Fruit fly (Drosophila melanogaster) whole organism, embryonic: Measurements from ENCODE around the gene CG43922.
A peak's percentile ranks its signal among the peaks of the same experiment; 100 is the strongest.

Experiments
- B-H2 ChIP-seq: fragments of 200-800 bp; sonication (Bioruptor generic); optimal IDR thresholded peaks from 2 replicates; lab custom pipeline; 2018; ENCODE audit warnings: missing biosample characterization, mild to moderate bottlenecking, missing genetic modification characterization
- BtbVII ChIP-seq: fragments of 200-800 bp; sonication (Bioruptor generic); optimal IDR thresholded peaks from 3 replicates; lab custom pipeline; 2017; ENCODE audit warnings: missing biosample characterization, mild to moderate bottlenecking, missing genetic modification characterization
- CG10366 ChIP-seq: fragments of 200-800 bp; sonication (Bioruptor generic); IDR thresholded peaks from 2 replicates; pipeline ENCODE4 v1.3.6; 2022; ENCODE audit warnings: missing biosample characterization, missing genetic modification characterization
- CG10959 ChIP-seq: fragments of 200-800 bp; sonication (Bioruptor generic); IDR thresholded peaks from 2 replicates; pipeline ENCODE4 v1.3.6; 2022; ENCODE audit warnings: missing biosample characterization, missing genetic modification characterization
- CG10979 ChIP-seq: fragments of 200-800 bp; sonication (Bioruptor generic); optimal IDR thresholded peaks from 2 replicates; lab custom pipeline; 2018; ENCODE audit warnings: missing biosample characterization, mild to moderate bottlenecking, missing genetic modification characterization, moderate library complexity
- CG13123 ChIP-seq: fragments of 200-800 bp; sonication (Bioruptor generic); optimal IDR thresholded peaks from 2 replicates; lab custom pipeline; 2016; ENCODE audit warnings: missing biosample characterization, missing genetic modification characterization
- CG13296 ChIP-seq: fragments of 200-800 bp; sonication (Bioruptor generic); optimal IDR thresholded peaks from 3 replicates; lab custom pipeline; 2018; ENCODE audit warnings: missing biosample characterization, mild to moderate bottlenecking, missing genetic modification characterization
- CG13894 ChIP-seq: fragments of 200-800 bp; sonication (Bioruptor generic); optimal IDR thresholded peaks from 3 replicates; lab custom pipeline; 2018; ENCODE audit warnings: missing biosample characterization, mild to moderate bottlenecking, missing genetic modification characterization, moderate library complexity
- CG14441 ChIP-seq: fragments of 200-800 bp; sonication (Bioruptor generic); IDR thresholded peaks from 2 replicates; pipeline ENCODE4 v1.3.6; 2022; ENCODE audit warnings: missing biosample characterization, missing genetic modification characterization
- CG15073 ChIP-seq: fragments of 200-800 bp; sonication (Bioruptor generic); optimal IDR thresholded peaks from 2 replicates; lab custom pipeline; 2016; ENCODE audit warnings: missing biosample characterization, missing genetic modification characterization
- CG16813 ChIP-seq: fragments of 200-800 bp; sonication (Bioruptor generic); IDR thresholded peaks from 3 replicates; pipeline ENCODE4 v1.3.6; 2022; ENCODE audit warnings: missing biosample characterization, missing genetic modification characterization; ENCODE audit not compliant: partially characterized antibody
- CG17568 ChIP-seq: fragments of 200-800 bp; sonication (Bioruptor generic); optimal IDR thresholded peaks from 2 replicates; lab custom pipeline; 2018; ENCODE audit warnings: missing biosample characterization, mild to moderate bottlenecking, missing genetic modification characterization, moderate library complexity
- CG3065 ChIP-seq: fragments of 200-800 bp; sonication (Bioruptor generic); optimal IDR thresholded peaks from 2 replicates; lab custom pipeline; 2016; ENCODE audit warnings: missing biosample characterization, missing genetic modification characterization
- CG3726 ChIP-seq: fragments of 200-800 bp; sonication (Bioruptor generic); IDR thresholded peaks from 3 replicates; pipeline ENCODE4, ENCODE4 v1.3.6; 2022; ENCODE audit warnings: missing biosample characterization, missing genetic modification characterization
- CG42726 ChIP-seq: fragments of 200-800 bp; sonication (Bioruptor generic); IDR thresholded peaks from 2 replicates; pipeline ENCODE4 v1.3.6; 2022; ENCODE audit warnings: missing biosample characterization, missing genetic modification characterization; ENCODE audit not compliant: partially characterized antibody
- CG4328 ChIP-seq: fragments of 200-800 bp; sonication (Bioruptor generic); optimal IDR thresholded peaks from 3 replicates; lab custom pipeline; 2017; ENCODE audit warnings: missing biosample characterization, missing genetic modification reagents, missing genetic modification characterization
- CG4617 ChIP-seq: fragments of 200-800 bp; sonication (Bioruptor generic); optimal IDR thresholded peaks from 3 replicates; lab custom pipeline; 2016; ENCODE audit warnings: missing biosample characterization, missing genetic modification characterization, borderline replicate concordance
- CG6175 ChIP-seq: fragments of 200-800 bp; sonication (Bioruptor generic); IDR thresholded peaks from 3 replicates; pipeline ENCODE4 v1.3.6; 2022; ENCODE audit warnings: missing biosample characterization, missing genetic modification characterization
- CG6254 ChIP-seq: fragments of 200-800 bp; sonication (Bioruptor generic); optimal IDR thresholded peaks from 3 replicates; lab custom pipeline; 2017; ENCODE audit warnings: mild to moderate bottlenecking, missing biosample characterization, missing genetic modification reagents, missing genetic modification characterization
- CG7745 ChIP-seq: fragments of 200-800 bp; sonication (Bioruptor generic); optimal IDR thresholded peaks from 2 replicates; lab custom pipeline; 2018; ENCODE audit warnings: missing biosample characterization, mild to moderate bottlenecking, missing genetic modification characterization, moderate library complexity
- CG7786 ChIP-seq: fragments of 200-800 bp; sonication (Bioruptor generic); optimal IDR thresholded peaks from 2 replicates; lab custom pipeline; 2016; ENCODE audit warnings: missing biosample characterization, missing genetic modification characterization
- CG8290 ChIP-seq, 3 experiments: fragments of 200-800 bp; sonication (Bioruptor generic); optimal IDR thresholded peaks; 2 replicates each; lab custom pipeline; 2016 to 2019; ENCODE audit warnings: missing biosample characterization in 3 of 3, missing genetic modification characterization in 3 of 3, mild to moderate bottlenecking in 2 of 3, moderate library complexity in 1 of 3
- CG9727 ChIP-seq: fragments of 200-800 bp; sonication (Bioruptor generic); optimal IDR thresholded peaks from 3 replicates; lab custom pipeline; 2017; ENCODE audit warnings: missing biosample characterization, mild to moderate bottlenecking, missing genetic modification characterization
- CHES-1-like ChIP-seq: fragments of 200-800 bp; sonication (Bioruptor generic); optimal IDR thresholded peaks from 2 replicates; lab custom pipeline; 2016; ENCODE audit warnings: missing biosample characterization, missing genetic modification characterization
- Camta ChIP-seq: fragments of 200-800 bp; sonication (Bioruptor generic); optimal IDR thresholded peaks from 2 replicates; lab custom pipeline; 2016; ENCODE audit warnings: missing biosample characterization, missing genetic modification characterization
- CoRest ChIP-seq: fragments of 200-800 bp; sonication (Bioruptor generic); optimal IDR thresholded peaks from 3 replicates; lab custom pipeline; 2018; ENCODE audit warnings: missing biosample characterization, mild to moderate bottlenecking, missing genetic modification characterization, moderate library complexity
- Eip74EF ChIP-seq, 2 experiments: fragments of 200-800 bp in 1 of 2; fragments of >200 bp in 1 of 2; sonication (Bioruptor generic) in 1 of 2; optimal IDR thresholded peaks; 2 replicates each; lab custom pipeline; 2017 to 2019; ENCODE audit warnings: missing biosample characterization in 2 of 2, missing genetic modification characterization in 2 of 2, mild to moderate bottlenecking in 1 of 2, moderate library complexity in 1 of 2
- Elba2 ChIP-seq: fragments of 200-800 bp; sonication (Bioruptor generic); optimal IDR thresholded peaks from 3 replicates; lab custom pipeline; 2016; ENCODE audit warnings: missing biosample characterization, missing genetic modification characterization
- Gsc ChIP-seq: fragments of 200-800 bp; sonication (Bioruptor generic); IDR thresholded peaks from 2 replicates; pipeline ENCODE4 v1.3.6; 2022; ENCODE audit warnings: missing biosample characterization, missing genetic modification characterization
- HHEX ChIP-seq: fragments of 200-800 bp; sonication (Bioruptor generic); optimal IDR thresholded peaks from 3 replicates; lab custom pipeline; 2017; ENCODE audit warnings: missing biosample characterization, mild to moderate bottlenecking, missing genetic modification characterization, missing genetic modification reagents
- HLHmδ ChIP-seq: fragments of 200-800 bp; sonication (Bioruptor generic); optimal IDR thresholded peaks from 2 replicates; lab custom pipeline; 2018; ENCODE audit warnings: missing biosample characterization, mild to moderate bottlenecking, missing genetic modification characterization, moderate library complexity
- Jarid2 ChIP-seq: fragments of 200-800 bp; sonication (Bioruptor generic); optimal IDR thresholded peaks from 3 replicates; lab custom pipeline; 2017; ENCODE audit warnings: mild to moderate bottlenecking, missing biosample characterization, missing genetic modification reagents, missing genetic modification characterization
- Lhr ChIP-seq: fragments of 200-800 bp; sonication (Bioruptor generic); optimal IDR thresholded peaks from 3 replicates; lab custom pipeline; 2017; ENCODE audit warnings: mild to moderate bottlenecking, missing biosample characterization, missing genetic modification reagents, missing genetic modification characterization
- Med ChIP-seq: fragments of 200-800 bp; sonication (Bioruptor generic); peaks from one replicate; lab custom pipeline; 2016; ENCODE audit warnings: missing biosample characterization, missing genetic modification characterization, mild to moderate bottlenecking, inconsistent platforms, moderate library complexity
- NK7.1 ChIP-seq: fragments of 200-800 bp; sonication (Bioruptor generic); optimal IDR thresholded peaks from 3 replicates; lab custom pipeline; 2016; ENCODE audit warnings: missing biosample characterization, missing genetic modification characterization
- Ptx1 ChIP-seq: fragments of 200-800 bp; sonication (Bioruptor generic); IDR thresholded peaks from 2 replicates; pipeline ENCODE4 v1.3.6; 2022; ENCODE audit warnings: missing biosample characterization, missing genetic modification characterization
- Spps ChIP-seq: fragments of 200-800 bp; sonication (Bioruptor generic); optimal IDR thresholded peaks from 2 replicates; lab custom pipeline; 2018; ENCODE audit warnings: missing biosample characterization, mild to moderate bottlenecking, missing genetic modification characterization
- Taf1 ChIP-seq: fragments of 200-800 bp; sonication (Bioruptor generic); IDR thresholded peaks from 2 replicates; pipeline ENCODE4 v1.3.6; 2022; ENCODE audit warnings: missing biosample characterization, missing genetic modification characterization
- chinmo ChIP-seq: fragments of 200-800 bp; sonication (Bioruptor generic); IDR thresholded peaks from 4 replicates; pipeline ENCODE4 v1.3.6; 2022; ENCODE audit warnings: missing biosample characterization, missing genetic modification characterization; ENCODE audit not compliant: partially characterized antibody
- ham ChIP-seq: fragments of 200-800 bp; sonication (Bioruptor generic); IDR thresholded peaks from 2 replicates; pipeline ENCODE4 v1.3.6; 2022; ENCODE audit warnings: missing biosample characterization, missing genetic modification characterization
- jumu ChIP-seq: fragments of 200-800 bp; sonication (Bioruptor generic); optimal IDR thresholded peaks from 3 replicates; lab custom pipeline; 2016; ENCODE audit warnings: missing biosample characterization, missing genetic modification characterization
- mam ChIP-seq: fragments of 200-800 bp; sonication (Bioruptor generic); optimal IDR thresholded peaks from 3 replicates; lab custom pipeline; 2016; ENCODE audit warnings: missing biosample characterization, missing genetic modification characterization
- mirr ChIP-seq: fragments of 200-800 bp; sonication (Bioruptor generic); optimal IDR thresholded peaks from 3 replicates; lab custom pipeline; 2018; ENCODE audit warnings: missing biosample characterization, mild to moderate bottlenecking, missing genetic modification characterization
- nerfin-2 ChIP-seq: fragments of 200-800 bp; sonication (Bioruptor generic); IDR thresholded peaks from 2 replicates; pipeline ENCODE4 v1.3.6; 2022; ENCODE audit warnings: missing biosample characterization, missing genetic modification characterization; ENCODE audit not compliant: partially characterized antibody
- pros ChIP-seq: fragments of 200-800 bp; sonication (Bioruptor generic); optimal IDR thresholded peaks from 3 replicates; lab custom pipeline; 2019; ENCODE audit warnings: missing biosample characterization, mild to moderate bottlenecking, missing genetic modification characterization, moderate library complexity
- scrt ChIP-seq: fragments of 200-800 bp; sonication (Bioruptor generic); optimal IDR thresholded peaks from 2 replicates; lab custom pipeline; 2018; ENCODE audit warnings: missing biosample characterization, mild to moderate bottlenecking, missing genetic modification characterization, moderate library complexity
- sens-2 ChIP-seq: fragments of 200-800 bp; sonication (Bioruptor generic); IDR thresholded peaks from 2 replicates; pipeline ENCODE4 v1.3.6; 2022; ENCODE audit warnings: missing biosample characterization, missing genetic modification characterization
- slbo ChIP-seq: fragments of 200-800 bp; sonication (Bioruptor generic); IDR thresholded peaks from 2 replicates; pipeline ENCODE4 v1.3.6; 2022; ENCODE audit warnings: missing biosample characterization, missing genetic modification characterization
- trh ChIP-seq: fragments of 200-800 bp; sonication (Bioruptor generic); optimal IDR thresholded peaks from 2 replicates; lab custom pipeline; 2016; ENCODE audit warnings: missing biosample characterization, missing genetic modification characterization

Gene CG43922

dm6 chr2L:6351809-6352182, 43.2 kb upstream of the CG43922 start (continued):
- peak; percentile 61 for TF ChIP-seq Jarid2 (GFP tag; lab: Kevin White, UChicago)
- TF ChIP-seq CG13296 (GFP tag; lab: Kevin White, UChicago): peak; percentile 86
- peak; percentile 72 for TF ChIP-seq CG9727
- TF ChIP-seq Lhr (GFP tag; lab: Kevin White, UChicago): peak; percentile 18
- TF ChIP-seq CG4617: peak; percentile 38
- TF ChIP-seq HHEX (GFP tag; lab: Kevin White, UChicago): peak; percentile 85
- TF ChIP-seq CG10979 (tag; lab: Kevin White, UChicago): peak; percentile 74
- TF ChIP-seq CG3065 (GFP tag; lab: Kevin White, UChicago): peak; percentile 15
- TF ChIP-seq Taf1: peak; percentile 90
- peak in 1 of 2 experiments; percentile 72 for TF ChIP-seq Eip74EF (GFP tag; optimal IDR thresholded peaks at IDR 0.05; lab: Kevin White, UChicago)
- peak; percentile 44; the same call in 1 of the 2 replicates for TF ChIP-seq CG10959 (GFP tag; lab: Robert Waterston, UW)
- peak; percentile 33 for TF ChIP-seq CG8290 (GFP tag; optimal IDR thresholded peaks at IDR 0.05; lab: Kevin White, UChicago)
- TF ChIP-seq CG8290 (tag; optimal IDR thresholded peaks at IDR 0.05; lab: Kevin White, UChicago): no peak
- peak; percentile 83 for TF ChIP-seq BtbVII (GFP tag; lab: Kevin White, UChicago)
- TF ChIP-seq CG15073 (GFP tag; lab: Kevin White, UChicago): peak; percentile 15
- TF ChIP-seq Gsc (GFP tag; lab: Robert Waterston, UW): peak; percentile 63
- TF ChIP-seq CG10366 (GFP tag; lab: Robert Waterston, UW): peak; percentile 81
- TF ChIP-seq CG16813 (GFP tag; lab: Robert Waterston, UW): peak; percentile 56; the same call in 2 of the 3 replicates
- TF ChIP-seq CG4328 (GFP tag; lab: Kevin White, UChicago): peak; percentile 65
- TF ChIP-seq pros: no peak
- TF ChIP-seq CG7786: peak; percentile 79
- no peak for TF ChIP-seq CG6254 (GFP tag; lab: Kevin White, UChicago)
- peak; percentile 2 for TF ChIP-seq Spps (tag; lab: Kevin White, UChicago)
- peak; percentile 51; the same call in 1 of the 2 replicates for TF ChIP-seq ham (GFP tag; lab: Robert Waterston, UW)
- TF ChIP-seq jumu: peak; percentile 76
- TF ChIP-seq nerfin-2: no peak
- TF ChIP-seq HLHmδ: no peak
- TF ChIP-seq CoRest (tag; lab: Kevin White, UChicago): peak; percentile 93
- TF ChIP-seq chinmo (GFP tag; lab: Robert Waterston, UW): no peak
- TF ChIP-seq NK7.1: peak; percentile 66
- TF ChIP-seq CHES-1-like (GFP tag; lab: Kevin White, UChicago): peak; percentile 83
- TF ChIP-seq sens-2 (GFP tag; lab: Robert Waterston, UW): no peak
- peak; percentile 4 for TF ChIP-seq CG13123 (GFP tag; lab: Kevin White, UChicago)
- peak; percentile 95 for TF ChIP-seq Med (GFP tag; lab: Kevin White, UChicago)
- TF ChIP-seq mirr (GFP tag; lab: Kevin White, UChicago): peak; percentile 25
- TF ChIP-seq CG14441 (GFP tag; lab: Robert Waterston, UW): peak; percentile 88
- TF ChIP-seq Elba2 (GFP tag; lab: Kevin White, UChicago): no peak
- no peak for TF ChIP-seq CG42726 (GFP tag; lab: Robert Waterston, UW)
- peak; percentile 96 for TF ChIP-seq mam (GFP tag; lab: Kevin White, UChicago)
- peak; percentile 64 for TF ChIP-seq Camta
- peak; percentile 88 for TF ChIP-seq CG13894 (tag; lab: Kevin White, UChicago)
- peak; percentile 88 for TF ChIP-seq B-H2
- peak; percentile 57; the same call in 2 of the 3 replicates for TF ChIP-seq CG6175 (GFP tag; lab: Robert Waterston, UW)
- TF ChIP-seq CG3726: peak; percentile 78; the same call in 2 of the 3 replicates
- TF ChIP-seq slbo: peak; percentile 94
- TF ChIP-seq Ptx1: peak; percentile 94
- peak; percentile 41 for TF ChIP-seq trh (GFP tag; lab: Kevin White, UChicago)
- TF ChIP-seq scrt (GFP tag; lab: Kevin White, UChicago): peak; percentile 77
- no peak for TF ChIP-seq CG17568 (GFP tag; lab: Kevin White, UChicago)
- no peak for TF ChIP-seq CG7745 (tag; lab: Kevin White, UChicago)
